Fruit fly (Drosophila melanogaster): ENCODE data around the gene Hipk.

The Hipk gene

dm6 chr3L:629916-630663 is 87.2 kb downstream of the Hipk start (continued):
- TF ChIP-seq pzg (GFP tag; optimal IDR thresholded peaks at IDR 0.05) (peak; percentile 13), Nf-YA (GFP tag; IDR thresholded peaks at IDR 0.05) (no peak), CG15514 (GFP tag; optimal IDR thresholded peaks at IDR 0.05) (peak; percentile 10), CG2120 (GFP tag; optimal IDR thresholded peaks at IDR 0.05) (peak; percentile 65), CG11247 (GFP tag; IDR thresholded peaks at IDR 0.05) (peak; percentile 71), prd (optimal IDR thresholded peaks at IDR 0.05) (no peak), prd (GFP tag; IDR thresholded peaks at IDR 0.05) (peak; percentile 68; the same call in 2 of the 3 replicates), CG15269 (tag; optimal IDR thresholded peaks at IDR 0.05) (peak; percentile 59), CG5180 (GFP tag; optimal IDR thresholded peaks at IDR 0.05) (peak; percentile 8), zfh1 (GFP tag; IDR thresholded peaks at IDR 0.05) (peak; percentile 54; the same call in 1 of the 3 replicates), seq (GFP tag; IDR thresholded peaks at IDR 0.05) (peak; percentile 64), CG10979 (tag; optimal IDR thresholded peaks at IDR 0.05) (peak; percentile 29), CG17829 (tag; optimal IDR thresholded peaks at IDR 0.05) (peak; percentile 7), Hey (tag; optimal IDR thresholded peaks at IDR 0.05) (no peak), CG11093 (GFP tag; IDR thresholded peaks at IDR 0.05) (peak; percentile 33; the same call in 1 of the 3 replicates), Drgx (GFP tag; IDR thresholded peaks at IDR 0.05) (peak; percentile 22; the same call in 1 of the 2 replicates), CG15601 (tag; optimal IDR thresholded peaks at IDR 0.05) (no peak), hkb (optimal IDR thresholded peaks at IDR 0.05) (no peak), hkb (GFP tag; IDR thresholded peaks at IDR 0.05) (peak; percentile 69), CG11085 (GFP tag; IDR thresholded peaks at IDR 0.05) (peak; percentile 28; the same call in 1 of the 2 replicates), Hsf (GFP tag; optimal IDR thresholded peaks at IDR 0.05) (peak; percentile 42), Pdp1 (GFP tag; optimal IDR thresholded peaks at IDR 0.05) (peak in 1 of 2 experiments; percentile 86), slp2 (GFP tag; optimal IDR thresholded peaks at IDR 0.05) (no peak), CHES-1-like (GFP tag; optimal IDR thresholded peaks at IDR 0.05) (peak; percentile 40), chm (GFP tag; IDR thresholded peaks at IDR 0.05) (peak; percentile 44; the same call in 1 of the 2 replicates), dpn (GFP tag; optimal IDR thresholded peaks at IDR 0.05) (peak in 1 of 2 experiments; percentile 25), trem (tag; optimal IDR thresholded peaks at IDR 0.05) (peak; percentile 8), Adf1 (GFP tag; IDR thresholded peaks at IDR 0.05) (peak; percentile 82; the same call in 1 of the 2 replicates), sqz (GFP tag; optimal IDR thresholded peaks at IDR 0.05) (peak; percentile 79), oc (tag; optimal IDR thresholded peaks at IDR 0.05) (no peak), CG6654 (GFP tag; optimal IDR thresholded peaks at IDR 0.05) (no peak), Ets65A (GFP tag) (peak; percentile 81), lab (GFP tag; optimal IDR thresholded peaks at IDR 0.05) (peak; percentile 72), chn (GFP tag; optimal IDR thresholded peaks at IDR 0.05) (peak; percentile 19), disco-r (GFP tag; optimal IDR thresholded peaks at IDR 0.05) (no peak), CG8765 (GFP tag; IDR thresholded peaks at IDR 0.05) (peak; percentile 18; the same call in 1 of the 2 replicates), dysf (GFP tag; IDR thresholded peaks at IDR 0.05) (peak; percentile 54; the same call in 1 of the 3 replicates), corto (GFP tag; optimal IDR thresholded peaks at IDR 0.05) (no peak), CG10366 (GFP tag; IDR thresholded peaks at IDR 0.05) (peak; percentile 52), CG2712 (tag; optimal IDR thresholded peaks at IDR 0.05) (peak; percentile 26), CG8924 (tag; optimal IDR thresholded peaks at IDR 0.05) (peak; percentile 19), fu2 (GFP tag; optimal IDR thresholded peaks at IDR 0.05) (no peak), tio (GFP tag; optimal IDR thresholded peaks at IDR 0.05) (peak; percentile 43), Hmr (GFP tag; optimal IDR thresholded peaks at IDR 0.05) (peak; percentile 14), gem (tag; optimal IDR thresholded peaks at IDR 0.05) (peak; percentile 66), Fer3 (tag; optimal IDR thresholded peaks at IDR 0.05) (peak; percentile 58), ken (GFP tag; IDR thresholded peaks at IDR 0.05) (0 out of 3 replicates have a peak, but pooled peaks have one; percentile 32), CG31224 (GFP tag; IDR thresholded peaks at IDR 0.05) (0 out of 2 replicates have a peak, but pooled peaks have one; percentile 22), chif (GFP tag; optimal IDR thresholded peaks at IDR 0.05) (no peak)

All from whole organism, embryonic.